Worm (Caenorhabditis elegans) whole organism, young adult: ENCODE data around the gene nhr-272.

Experiments
- B0019.2 ChIP-seq: fragments of 200-800 bp; sonication (Bioruptor generic); conservative IDR thresholded peaks from 2 replicates; pipeline ENCODE4 v1.3.6; 2022; ENCODE audit warnings: missing genetic modification reagents, missing genetic modification characterization, missing compliant biosample characterization
- B0035.1 ChIP-seq: sonication (generic microtip); optimal IDR thresholded peaks from 2 replicates; lab custom pipeline; 2016; ENCODE audit warnings: missing genetic modification characterization, mild to moderate bottlenecking, missing compliant biosample characterization, missing genotype, missing genetic modification reagents
- B0336.3 ChIP-seq: fragments of 200-800 bp; sonication (Bioruptor generic); IDR thresholded peaks from 2 replicates; pipeline ENCODE4 v1.3.6; 2022; ENCODE audit warnings: missing genetic modification characterization, missing compliant biosample characterization
- F22D6.2 ChIP-seq: sonication (generic microtip); optimal IDR thresholded peaks from 2 replicates; lab custom pipeline; 2016; ENCODE audit warnings: mild to moderate bottlenecking, missing genetic modification characterization, missing compliant biosample characterization
- F23B12.7 ChIP-seq: sonication (generic microtip); optimal IDR thresholded peaks from 2 replicates; lab custom pipeline; 2017; ENCODE audit warnings: missing genetic modification characterization, mild to moderate bottlenecking, missing compliant biosample characterization, antibody characterized with exemption, moderate library complexity; ENCODE audit not compliant: insufficient read depth
- F33H1.4 ChIP-seq: fragments of 200-800 bp; sonication (Bioruptor generic); IDR thresholded peaks from 2 replicates; pipeline ENCODE4 v1.3.6; 2022; ENCODE audit warnings: missing genetic modification reagents, missing genetic modification characterization, missing compliant biosample characterization
- F39B2.1 ChIP-seq: fragments of 200-800 bp; sonication (Bioruptor generic); IDR thresholded peaks from 2 replicates; pipeline ENCODE4 v1.3.6; 2022; ENCODE audit warnings: missing genetic modification reagents, missing genetic modification characterization, missing compliant biosample characterization
- T26A5.8 ChIP-seq: sonication (generic microtip); optimal IDR thresholded peaks from 2 replicates; lab custom pipeline; 2016; ENCODE audit warnings: missing genetic modification characterization, missing compliant biosample characterization
- Y67H2A.10 ChIP-seq: fragments of 200-800 bp; sonication (Bioruptor generic); conservative IDR thresholded peaks from 2 replicates; pipeline ENCODE4 v1.3.6; 2022; ENCODE audit warnings: missing genetic modification reagents, missing genetic modification characterization, missing compliant biosample characterization
- Y79H2A.3 ChIP-seq: fragments of 200-800 bp; sonication (Bioruptor generic); conservative IDR thresholded peaks from 2 replicates; pipeline ENCODE4 v1.3.6; 2022; ENCODE audit warnings: missing genetic modification reagents, missing genetic modification characterization, missing compliant biosample characterization
- Y95B8A.8 ChIP-seq: fragments of 200-800 bp; sonication (Bioruptor generic); IDR thresholded peaks from 2 replicates; pipeline ENCODE4 v1.3.6; 2022; ENCODE audit warnings: missing genetic modification reagents, missing genetic modification characterization, missing compliant biosample characterization
- ZK185.1 ChIP-seq: sonication (generic microtip); optimal IDR thresholded peaks from 2 replicates; lab custom pipeline; 2016; ENCODE audit warnings: mild to moderate bottlenecking, missing genetic modification characterization, missing compliant biosample characterization; ENCODE audit not compliant: poor library complexity, severe bottlenecking
- akir-1 ChIP-seq: fragments of 200-800 bp; sonication (Bioruptor generic); optimal IDR thresholded peaks from 2 replicates; lab custom pipeline; 2018; ENCODE audit warnings: mild to moderate bottlenecking, missing genetic modification characterization, moderate library complexity, missing compliant biosample characterization
- aptf-2 ChIP-seq: fragments of 200-800 bp; sonication (Bioruptor generic); conservative IDR thresholded peaks from 2 replicates; pipeline ENCODE4 v1.3.6; 2022; ENCODE audit warnings: missing genetic modification reagents, missing genetic modification characterization, missing compliant biosample characterization
- aptf-3 ChIP-seq: fragments of 200-800 bp; sonication (Bioruptor generic); IDR thresholded peaks from 2 replicates; pipeline ENCODE4 v1.3.6; 2022; ENCODE audit warnings: missing genetic modification characterization, missing compliant biosample characterization
- athp-1 ChIP-seq: sonication (generic microtip); optimal IDR thresholded peaks from 2 replicates; lab custom pipeline; 2017; ENCODE audit warnings: mild to moderate bottlenecking, missing genetic modification characterization, missing compliant biosample characterization
- attf-3 ChIP-seq: fragments of 200-800 bp; sonication (Bioruptor generic); conservative IDR thresholded peaks from 2 replicates; pipeline ENCODE4 v1.3.6; 2022; ENCODE audit warnings: missing genetic modification reagents, missing genetic modification characterization, missing compliant biosample characterization
- bed-1 ChIP-seq: fragments of 200-800 bp; sonication (Bioruptor generic); IDR thresholded peaks from 2 replicates; pipeline ENCODE4 v1.3.6; 2022; ENCODE audit warnings: missing genetic modification reagents, missing genetic modification characterization, missing compliant biosample characterization
- ceh-27 ChIP-seq: fragments of 200-800 bp; sonication (Bioruptor generic); optimal IDR thresholded peaks from 2 replicates; lab custom pipeline; 2018; ENCODE audit warnings: mild to moderate bottlenecking, missing genetic modification characterization, moderate library complexity, missing compliant biosample characterization
- ceh-40 ChIP-seq: fragments of 200-800 bp; sonication (Bioruptor generic); IDR thresholded peaks from 2 replicates; pipeline ENCODE4 v1.3.6; 2022; ENCODE audit warnings: missing genetic modification characterization, missing compliant biosample characterization
- ceh-58 ChIP-seq: fragments of 200-800 bp; sonication (Bioruptor generic); IDR thresholded peaks from 2 replicates; pipeline ENCODE4 v1.3.6; 2022; ENCODE audit warnings: missing genetic modification characterization, missing compliant biosample characterization
- ceh-79 ChIP-seq: sonication (generic microtip); optimal IDR thresholded peaks from 2 replicates; lab custom pipeline; 2017; ENCODE audit warnings: mild to moderate bottlenecking, missing genetic modification characterization, missing compliant biosample characterization
- chd-7 ChIP-seq: sonication (generic microtip); optimal IDR thresholded peaks from 2 replicates; lab custom pipeline; 2016; ENCODE audit warnings: mild to moderate bottlenecking, missing genetic modification characterization, moderate library complexity, missing compliant biosample characterization
- dox-1 ChIP-seq: fragments of 200-800 bp; sonication (Bioruptor generic); IDR thresholded peaks from 2 replicates; pipeline ENCODE4 v1.3.6; 2022; ENCODE audit warnings: missing genetic modification reagents, missing genetic modification characterization, missing compliant biosample characterization
- efl-1 ChIP-seq: fragments of 150-350 bp; optimal IDR thresholded peaks from 2 replicates; lab custom pipeline; 2014; ENCODE audit warnings: missing biosample characterization, missing genetic modification reagents, missing genetic modification characterization
- egl-44 ChIP-seq: fragments of 200-800 bp; sonication (Bioruptor generic); IDR thresholded peaks from 2 replicates; pipeline ENCODE4 v1.3.6; 2022; ENCODE audit warnings: missing genetic modification reagents, missing genetic modification characterization, missing compliant biosample characterization
- egrh-3 ChIP-seq: fragments of 200-800 bp; sonication (Bioruptor generic); IDR thresholded peaks from 2 replicates; pipeline ENCODE4 v1.3.6; 2022; ENCODE audit warnings: missing genetic modification reagents, missing genetic modification characterization, missing compliant biosample characterization
- fkh-3 ChIP-seq: sonication (generic microtip); optimal IDR thresholded peaks from 2 replicates; lab custom pipeline; 2016; ENCODE audit warnings: mild to moderate bottlenecking, missing genetic modification characterization, missing compliant biosample characterization
- hlh-12 ChIP-seq: sonication (generic microtip); optimal IDR thresholded peaks from 2 replicates; lab custom pipeline; 2016; ENCODE audit warnings: missing genetic modification characterization, missing compliant biosample characterization
- hrde-1 ChIP-seq: sonication (generic microtip); optimal IDR thresholded peaks from 2 replicates; lab custom pipeline; 2016; ENCODE audit warnings: missing genetic modification characterization, mild to moderate bottlenecking, missing compliant biosample characterization, moderate library complexity, missing genotype, missing genetic modification reagents, borderline replicate concordance
- lin-35 ChIP-seq, 3 experiments: fragments of 150-350 bp in 2 of 3; sonication (generic microtip) in 1 of 3; optimal IDR thresholded peaks; 2 replicates each; lab custom pipeline; 2014 to 2018; ENCODE audit warnings: missing biosample characterization in 3 of 3, missing genetic modification characterization in 3 of 3, missing genetic modification reagents in 3 of 3
- lsy-27 ChIP-seq: sonication (generic microtip); optimal IDR thresholded peaks from 2 replicates; lab custom pipeline; 2017; ENCODE audit warnings: missing genetic modification characterization, mild to moderate bottlenecking, missing compliant biosample characterization, antibody characterized with exemption, missing genotype, borderline replicate concordance; ENCODE audit not compliant: insufficient read depth
- madf-3 ChIP-seq: fragments of 200-800 bp; sonication (Bioruptor generic); IDR thresholded peaks from 2 replicates; pipeline ENCODE4 v1.3.6; 2022; ENCODE audit warnings: missing genetic modification reagents, missing genetic modification characterization, missing compliant biosample characterization
- madf-6 ChIP-seq: fragments of 200-800 bp; sonication (Bioruptor generic); IDR thresholded peaks from 2 replicates; pipeline ENCODE4 v1.3.6; 2022; ENCODE audit warnings: missing genetic modification reagents, missing genetic modification characterization, missing compliant biosample characterization
- madf-8 ChIP-seq: fragments of 200-800 bp; sonication (Bioruptor generic); conservative IDR thresholded peaks from 2 replicates; pipeline ENCODE4 v1.3.6; 2022; ENCODE audit warnings: missing genetic modification reagents, missing genetic modification characterization, missing compliant biosample characterization
- mcd-1 ChIP-seq: fragments of 200-800 bp; sonication (Bioruptor generic); IDR thresholded peaks from 2 replicates; pipeline ENCODE4 v1.3.6; 2022; ENCODE audit warnings: missing genetic modification reagents, missing genetic modification characterization, missing compliant biosample characterization
- mes-4 ChIP-seq: sonication (generic microtip); optimal IDR thresholded peaks from 2 replicates; lab custom pipeline; 2016; ENCODE audit warnings: missing genotype, missing genetic modification characterization, missing compliant biosample characterization
- nhr-27 ChIP-seq: fragments of 200-800 bp; sonication (Bioruptor generic); optimal IDR thresholded peaks from 2 replicates; lab custom pipeline; 2018; ENCODE audit warnings: mild to moderate bottlenecking, missing genetic modification characterization, moderate library complexity, missing compliant biosample characterization
- nhr-80 ChIP-seq: sonication (generic microtip); optimal IDR thresholded peaks from 2 replicates; lab custom pipeline; 2016; ENCODE audit warnings: missing genetic modification characterization, missing compliant biosample characterization
- rcor-1 ChIP-seq: fragments of 200-800 bp; sonication (Bioruptor generic); IDR thresholded peaks from 2 replicates; pipeline ENCODE4 v1.3.6; 2022; ENCODE audit warnings: missing genetic modification reagents, missing genetic modification characterization, missing compliant biosample characterization
- rpc-1 ChIP-seq, 2 experiments: fragments of 150-350 bp in 1 of 2; sonication (generic microtip) in 1 of 2; optimal IDR thresholded peaks; 2 replicates each; lab custom pipeline; 2014 to 2018; ENCODE audit warnings: missing biosample characterization in 1 of 2, missing genetic modification characterization in 1 of 2, missing genetic modification reagents in 1 of 2, missing genotype in 1 of 2
- sdz-38 ChIP-seq: sonication (generic microtip); optimal IDR thresholded peaks from 2 replicates; lab custom pipeline; 2016; ENCODE audit warnings: missing genotype, missing genetic modification characterization, missing compliant biosample characterization
- sptf-2 ChIP-seq: fragments of 200-800 bp; sonication (Bioruptor generic); optimal IDR thresholded peaks from 2 replicates; lab custom pipeline; 2018; ENCODE audit warnings: mild to moderate bottlenecking, missing genetic modification characterization, missing compliant biosample characterization
- tbp1 ChIP-seq: fragments of 200-800 bp; sonication (Bioruptor generic); optimal IDR thresholded peaks from 2 replicates; lab custom pipeline; 2018; ENCODE audit warnings: mild to moderate bottlenecking, missing genetic modification characterization, missing compliant biosample characterization
- tlf-1 ChIP-seq: fragments of 200-800 bp; sonication (Bioruptor generic); optimal IDR thresholded peaks from 2 replicates; lab custom pipeline; 2018; ENCODE audit warnings: mild to moderate bottlenecking, missing genetic modification characterization, missing compliant biosample characterization
- zfh-2 ChIP-seq: fragments of 200-800 bp; sonication (Bioruptor generic); conservative IDR thresholded peaks from 2 replicates; pipeline ENCODE4 v1.3.6; 2022; ENCODE audit warnings: missing genetic modification reagents, missing genetic modification characterization, missing compliant biosample characterization
- ztf-18 ChIP-seq: sonication (generic microtip); optimal IDR thresholded peaks from 2 replicates; lab custom pipeline; 2016; ENCODE audit warnings: missing genotype, mild to moderate bottlenecking, missing genetic modification characterization, missing compliant biosample characterization
- ztf-25 ChIP-seq: fragments of 200-800 bp; sonication (Bioruptor generic); IDR thresholded peaks from 2 replicates; pipeline ENCODE4 v1.3.6; 2022; ENCODE audit warnings: missing genetic modification reagents, missing genetic modification characterization, missing compliant biosample characterization

The nhr-272 gene

DNA sequence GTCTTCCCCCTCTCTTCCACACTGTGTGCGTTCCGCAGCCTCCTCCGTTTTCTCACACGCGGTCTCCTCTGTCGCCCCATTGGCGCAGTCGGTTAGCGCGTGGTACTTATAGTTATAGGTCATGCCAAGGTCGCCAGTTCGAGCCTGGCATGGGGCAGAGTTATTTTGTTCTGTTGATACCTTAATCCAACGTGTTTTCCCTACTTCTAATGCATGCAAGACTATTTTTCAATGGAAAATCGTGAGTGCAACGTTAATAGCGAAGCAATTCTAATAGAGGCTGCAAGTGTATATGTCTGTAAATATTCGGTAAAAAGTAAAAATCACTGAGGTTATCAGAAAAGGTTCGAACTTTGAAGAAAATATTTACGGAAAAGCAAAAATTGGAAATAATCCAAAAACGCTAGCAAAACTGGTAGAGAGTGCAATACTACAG, 43.5 kb downstream of the nhr-272 start (continued):
- TF ChIP-seq attf-3 (GFP tag; lab: Robert Waterston, UW) (0 out of 2 replicates have a peak, but pooled peaks have one; percentile 14), efl-1 (GFP tag; lab: Kevin White, UChicago) (no peak), ceh-40 (peak; percentile 63; the same call in 1 of the 2 replicates), madf-6 (GFP tag; lab: Robert Waterston, UW) (peak; percentile 47; the same call in 1 of the 2 replicates), lin-35 (GFP tag; optimal IDR thresholded peaks at IDR 0.05; lab: Kevin White, UChicago) (peak in 1 of 3 experiments; percentile 63), ceh-58 (GFP tag; lab: Robert Waterston, UW) (no peak), nhr-27 (tag; lab: Kevin White, UChicago) (peak; percentile 76), madf-8 (no peak; the same call in 1 of the 2 replicates), sdz-38 (no peak), T26A5.8 (tag; lab: Kevin White, UChicago) (peak; percentile 80), egl-44 (GFP tag; lab: Robert Waterston, UW) (no peak), fkh-3 (tag; lab: Kevin White, UChicago) (peak; percentile 64), Y95B8A.8 (GFP tag; lab: Robert Waterston, UW) (no peak), lsy-27 (tag; lab: Kevin White, UChicago) (no peak), nhr-80 (tag; lab: Kevin White, UChicago) (peak; percentile 46), sptf-2 (GFP tag; lab: Kevin White, UChicago) (peak; percentile 77), dox-1 (GFP tag; lab: Robert Waterston, UW) (peak; percentile 84), Y79H2A.3 (no peak), madf-3 (GFP tag; lab: Robert Waterston, UW) (no peak), chd-7 (tag; lab: Kevin White, UChicago) (peak; percentile 84), hlh-12 (no peak), rcor-1 (GFP tag; lab: Robert Waterston, UW) (peak; percentile 70), F33H1.4 (GFP tag; lab: Robert Waterston, UW) (no peak), egrh-3 (no peak), ZK185.1 (tag; lab: Kevin White, UChicago) (peak; percentile 84), akir-1 (GFP tag; lab: Kevin White, UChicago) (no peak), athp-1 (tag; lab: Kevin White, UChicago) (peak; percentile 39), mes-4 (tag; lab: Kevin White, UChicago) (peak; percentile 86), ceh-27 (GFP tag; lab: Kevin White, UChicago) (peak; percentile 76), tlf-1 (GFP tag; lab: Kevin White, UChicago) (no peak), F23B12.7 (tag; lab: Kevin White, UChicago) (no peak), ztf-25 (GFP tag; lab: Robert Waterston, UW) (peak; percentile 60; the same call in 1 of the 2 replicates), B0336.3 (peak; percentile 53; the same call in 1 of the 2 replicates), F22D6.2 (tag; lab: Kevin White, UChicago) (peak; percentile 37), aptf-2 (GFP tag; lab: Robert Waterston, UW) (no peak), tbp1 (GFP tag; lab: Kevin White, UChicago) (peak; percentile 92), Y67H2A.10 (peak; percentile 46; the same call in 1 of the 2 replicates), mcd-1 (peak; percentile 63), ceh-79 (tag; lab: Kevin White, UChicago) (peak; percentile 31), zfh-2 (GFP tag; lab: Robert Waterston, UW) (peak; percentile 69), hrde-1 (tag; lab: Kevin White, UChicago) (peak; percentile 86), B0019.2 (peak; percentile 56; the same call in 1 of the 2 replicates), aptf-3 (GFP tag; lab: Robert Waterston, UW) (no peak), B0035.1 (tag; lab: Kevin White, UChicago) (peak; percentile 53), bed-1 (no peak), ztf-18 (tag; lab: Kevin White, UChicago) (peak; percentile 54), F39B2.1 (GFP tag; lab: Robert Waterston, UW) (no peak), rpc-1 (optimal IDR thresholded peaks at IDR 0.05; lab: Kevin White, UChicago) (peak; percentile 88), rpc-1 (tag; optimal IDR thresholded peaks at IDR 0.05; lab: Kevin White, UChicago) (peak; percentile 90)
